Fruit fly (Drosophila melanogaster) whole organism, embryonic: ENCODE measurements around the gene CG42579.

Experiments used
- B-H2 ChIP-seq: fragments of 200-800 bp; sonication (Bioruptor generic); optimal IDR thresholded peaks from 2 replicates; lab custom pipeline; 2018; ENCODE audit warnings: missing biosample characterization, mild to moderate bottlenecking, missing genetic modification characterization
- Bteb2 ChIP-seq: fragments of 200-800 bp; sonication (Bioruptor generic); optimal IDR thresholded peaks from 2 replicates; lab custom pipeline; 2016; ENCODE audit warnings: missing biosample characterization, missing genetic modification characterization
- C15 ChIP-seq: fragments of 200-800 bp; sonication (Bioruptor generic); IDR thresholded peaks from 3 replicates; pipeline ENCODE4 v1.3.6; 2022; ENCODE audit warnings: missing biosample characterization, missing genetic modification characterization
- CG12299 ChIP-seq: fragments of 200-800 bp; sonication (Bioruptor generic); optimal IDR thresholded peaks from 2 replicates; lab custom pipeline; 2018; ENCODE audit warnings: missing biosample characterization, mild to moderate bottlenecking, missing genetic modification characterization
- CG1233 ChIP-seq: fragments of 200-800 bp; sonication (Bioruptor generic); optimal IDR thresholded peaks from 4 replicates; lab custom pipeline; 2018; ENCODE audit warnings: missing biosample characterization, mild to moderate bottlenecking, missing genetic modification characterization
- CG13624 ChIP-seq: fragments of 200-800 bp; sonication (Bioruptor generic); optimal IDR thresholded peaks from 2 replicates; lab custom pipeline; 2016; ENCODE audit warnings: missing biosample characterization, missing genetic modification characterization
- CG14860 ChIP-seq: fragments of 200-800 bp; sonication (Bioruptor generic); IDR thresholded peaks from 3 replicates; pipeline ENCODE4 v1.3.6; 2022; ENCODE audit warnings: missing biosample characterization, missing genetic modification characterization; ENCODE audit not compliant: partially characterized antibody
- CG1602 ChIP-seq: fragments of 200-800 bp; sonication (Bioruptor generic); optimal IDR thresholded peaks from 3 replicates; lab custom pipeline; 2016; ENCODE audit warnings: missing biosample characterization, missing genetic modification characterization
- CG17186 ChIP-seq: fragments of 200-800 bp; sonication (Bioruptor generic); optimal IDR thresholded peaks from 3 replicates; lab custom pipeline; 2017; ENCODE audit warnings: missing biosample characterization, missing genetic modification reagents, missing genetic modification characterization
- CG17385 ChIP-seq: fragments of 200-800 bp; sonication (Bioruptor generic); optimal IDR thresholded peaks from 3 replicates; lab custom pipeline; 2018; ENCODE audit warnings: missing biosample characterization, mild to moderate bottlenecking, missing genetic modification characterization
- CG32772 ChIP-seq: fragments of 200-800 bp; sonication (Bioruptor generic); IDR thresholded peaks from 2 replicates; pipeline ENCODE4 v1.3.6; 2022; ENCODE audit warnings: missing biosample characterization, missing genetic modification characterization
- CG34422 ChIP-seq: fragments of 200-800 bp; sonication (Bioruptor generic); IDR thresholded peaks from 3 replicates; pipeline ENCODE4 v1.3.6; 2022; ENCODE audit warnings: missing biosample characterization, missing genetic modification characterization
- CG3838 ChIP-seq: fragments of 200-800 bp; sonication (Bioruptor generic); optimal IDR thresholded peaks from 3 replicates; lab custom pipeline; 2016; ENCODE audit warnings: missing biosample characterization, missing genetic modification characterization
- CG6683 ChIP-seq: fragments of 200-800 bp; sonication (Bioruptor generic); optimal IDR thresholded peaks from 2 replicates; lab custom pipeline; 2017; ENCODE audit warnings: missing biosample characterization, mild to moderate bottlenecking, missing genetic modification characterization, missing genetic modification reagents
- CG7745 ChIP-seq: fragments of 200-800 bp; sonication (Bioruptor generic); optimal IDR thresholded peaks from 2 replicates; lab custom pipeline; 2018; ENCODE audit warnings: missing biosample characterization, mild to moderate bottlenecking, missing genetic modification characterization, moderate library complexity
- CG8089 ChIP-seq: fragments of 200-800 bp; sonication (Bioruptor generic); optimal IDR thresholded peaks from 3 replicates; lab custom pipeline; 2016; ENCODE audit warnings: missing biosample characterization, missing genetic modification characterization
- CG8388 ChIP-seq: fragments of 200-800 bp; sonication (Bioruptor generic); optimal IDR thresholded peaks from 2 replicates; lab custom pipeline; 2019; ENCODE audit warnings: missing biosample characterization, mild to moderate bottlenecking, missing genetic modification characterization, moderate library complexity
- CG9876 ChIP-seq: fragments of 200-800 bp; sonication (Bioruptor generic); optimal IDR thresholded peaks from 2 replicates; lab custom pipeline; 2016; ENCODE audit warnings: missing biosample characterization, missing genetic modification characterization
- CoRest ChIP-seq: fragments of 200-800 bp; sonication (Bioruptor generic); optimal IDR thresholded peaks from 3 replicates; lab custom pipeline; 2018; ENCODE audit warnings: missing biosample characterization, mild to moderate bottlenecking, missing genetic modification characterization, moderate library complexity
- Doc3 ChIP-seq: fragments of 200-800 bp; sonication (Bioruptor generic); IDR thresholded peaks from 3 replicates; pipeline ENCODE4 v1.3.6; 2022; ENCODE audit warnings: missing biosample characterization, missing genetic modification characterization; ENCODE audit not compliant: partially characterized antibody
- Dp ChIP-seq: fragments of 200-800 bp; sonication (Bioruptor generic); optimal IDR thresholded peaks from 2 replicates; lab custom pipeline; 2018; ENCODE audit warnings: missing biosample characterization, mild to moderate bottlenecking, missing genetic modification characterization, moderate library complexity
- E2f1 ChIP-seq: fragments of 200-800 bp; sonication (Bioruptor generic); IDR thresholded peaks from 2 replicates; pipeline ENCODE4 v1.3.6; 2022; ENCODE audit warnings: missing biosample characterization, missing genetic modification characterization
- ERR ChIP-seq: fragments of 200-800 bp; sonication (Bioruptor generic); optimal IDR thresholded peaks from 2 replicates; lab custom pipeline; 2016; ENCODE audit warnings: missing biosample characterization, missing genetic modification characterization
- Ets97D ChIP-seq: fragments of 200-800 bp; sonication (Bioruptor generic); optimal IDR thresholded peaks from 3 replicates; lab custom pipeline; 2016; ENCODE audit warnings: missing biosample characterization, missing genetic modification characterization
- HHEX ChIP-seq: fragments of 200-800 bp; sonication (Bioruptor generic); optimal IDR thresholded peaks from 3 replicates; lab custom pipeline; 2017; ENCODE audit warnings: missing biosample characterization, mild to moderate bottlenecking, missing genetic modification characterization, missing genetic modification reagents
- HmgD ChIP-seq: fragments of 200-800 bp; sonication (Bioruptor generic); optimal IDR thresholded peaks from 3 replicates; lab custom pipeline; 2016; ENCODE audit warnings: missing biosample characterization, missing genetic modification characterization
- Hr3 ChIP-seq: fragments of 200-800 bp; sonication (Bioruptor generic); optimal IDR thresholded peaks from 3 replicates; lab custom pipeline; 2016; ENCODE audit warnings: missing biosample characterization, missing genetic modification characterization
- Med ChIP-seq: fragments of 200-800 bp; sonication (Bioruptor generic); peaks from one replicate; lab custom pipeline; 2016; ENCODE audit warnings: missing biosample characterization, missing genetic modification characterization, mild to moderate bottlenecking, inconsistent platforms, moderate library complexity
- Neu2 ChIP-seq: fragments of 200-800 bp; sonication (Bioruptor generic); optimal IDR thresholded peaks from 3 replicates; lab custom pipeline; 2016; ENCODE audit warnings: missing biosample characterization, missing genetic modification characterization, borderline replicate concordance
- Nf-YC ChIP-seq: fragments of 200-800 bp; optimal IDR thresholded peaks from 3 replicates; lab custom pipeline; 2019; ENCODE audit warnings: missing biosample characterization, mild to moderate bottlenecking, missing genetic modification characterization, moderate library complexity
- PHDP ChIP-seq: fragments of 200-800 bp; sonication (Bioruptor generic); optimal IDR thresholded peaks from 3 replicates; lab custom pipeline; 2018; ENCODE audit warnings: missing biosample characterization, mild to moderate bottlenecking, missing genetic modification characterization, moderate library complexity
- Sin3A ChIP-seq: fragments of >200 bp; optimal IDR thresholded peaks from 2 replicates; lab custom pipeline; 2018
- ab ChIP-seq: fragments of 200-800 bp; sonication (Bioruptor generic); optimal IDR thresholded peaks from 2 replicates; lab custom pipeline; 2016; ENCODE audit warnings: missing biosample characterization, missing genetic modification characterization
- bowl ChIP-seq: fragments of 200-800 bp; sonication (Bioruptor generic); IDR thresholded peaks from 2 replicates; pipeline ENCODE4 v1.3.6; 2022; ENCODE audit warnings: missing biosample characterization, missing genetic modification characterization
- bsh ChIP-seq, 2 experiments: fragments of 200-800 bp; sonication (Bioruptor generic); optimal IDR thresholded peaks; 2 replicates each; lab custom pipeline; 2017 to 2018; ENCODE audit warnings: mild to moderate bottlenecking in 2 of 2, missing biosample characterization in 2 of 2, missing genetic modification characterization in 2 of 2, moderate library complexity in 1 of 2
- cg ChIP-seq: fragments of 200-800 bp; sonication (Bioruptor generic); optimal IDR thresholded peaks from 3 replicates; lab custom pipeline; 2019; ENCODE audit warnings: missing biosample characterization, mild to moderate bottlenecking, missing genetic modification characterization, moderate library complexity
- chn ChIP-seq: fragments of 200-800 bp; sonication (Bioruptor generic); optimal IDR thresholded peaks from 2 replicates; lab custom pipeline; 2016; ENCODE audit warnings: missing biosample characterization, missing genetic modification characterization
- cwo ChIP-seq: fragments of 200-800 bp; sonication (Bioruptor generic); optimal IDR thresholded peaks from 3 replicates; lab custom pipeline; 2017; ENCODE audit warnings: missing biosample characterization, missing genetic modification characterization, mild to moderate bottlenecking, moderate library complexity, missing genetic modification reagents
- ewg ChIP-seq: fragments of 200-800 bp; sonication (Bioruptor generic); optimal IDR thresholded peaks from 3 replicates; lab custom pipeline; 2017; ENCODE audit warnings: mild to moderate bottlenecking, missing biosample characterization, missing genetic modification reagents, missing genetic modification characterization
- fd102C ChIP-seq: fragments of 200-800 bp; sonication (Bioruptor generic); optimal IDR thresholded peaks from 2 replicates; lab custom pipeline; 2018; ENCODE audit warnings: missing biosample characterization, mild to moderate bottlenecking, missing genetic modification characterization, moderate library complexity
- fd96Cb ChIP-seq: fragments of 200-800 bp; sonication (Bioruptor generic); optimal IDR thresholded peaks from 2 replicates; lab custom pipeline; 2018; ENCODE audit warnings: missing biosample characterization, mild to moderate bottlenecking, missing genetic modification characterization, moderate library complexity
- gro ChIP-seq: fragments of 200-800 bp; sonication (Bioruptor generic); optimal IDR thresholded peaks from 2 replicates; lab custom pipeline; 2016; ENCODE audit warnings: missing biosample characterization, missing genetic modification characterization
- gsb-n ChIP-seq: fragments of 200-800 bp; sonication (Bioruptor generic); optimal IDR thresholded peaks from 3 replicates; lab custom pipeline; 2018; ENCODE audit warnings: missing biosample characterization, mild to moderate bottlenecking, missing genetic modification characterization
- lmd ChIP-seq: fragments of 200-800 bp; sonication (Bioruptor generic); IDR thresholded peaks from 2 replicates; pipeline ENCODE4 v1.3.6; 2022; ENCODE audit warnings: missing biosample characterization, missing genetic modification characterization
- onecut ChIP-seq: fragments of 200-800 bp; sonication (Bioruptor generic); IDR thresholded peaks from 2 replicates; pipeline ENCODE4 v1.3.6; 2022; ENCODE audit warnings: missing biosample characterization, missing genetic modification characterization
- otp ChIP-seq: fragments of 200-800 bp; sonication (Bioruptor generic); IDR thresholded peaks from 3 replicates; pipeline ENCODE4, ENCODE4 v1.3.6; 2022; ENCODE audit warnings: missing biosample characterization, missing genetic modification characterization
- phol ChIP-seq: fragments of 200-800 bp; sonication (Bioruptor generic); optimal IDR thresholded peaks from 3 replicates; lab custom pipeline; 2018; ENCODE audit warnings: missing biosample characterization, mild to moderate bottlenecking, missing genetic modification characterization, moderate library complexity
- scrt ChIP-seq: fragments of 200-800 bp; sonication (Bioruptor generic); optimal IDR thresholded peaks from 2 replicates; lab custom pipeline; 2018; ENCODE audit warnings: missing biosample characterization, mild to moderate bottlenecking, missing genetic modification characterization, moderate library complexity
- so ChIP-seq: fragments of 200-800 bp; sonication (Bioruptor generic); IDR thresholded peaks from 3 replicates; pipeline ENCODE4 v1.3.6; 2022; ENCODE audit warnings: missing biosample characterization, missing genetic modification characterization
- tup ChIP-seq: fragments of 200-800 bp; sonication (Bioruptor generic); optimal IDR thresholded peaks from 2 replicates; lab custom pipeline; 2016; ENCODE audit warnings: missing biosample characterization, mild to moderate bottlenecking, missing genetic modification characterization, moderate library complexity
- zfh2 ChIP-seq: fragments of 200-800 bp; sonication (Bioruptor generic); optimal IDR thresholded peaks from 2 replicates; lab custom pipeline; 2016; ENCODE audit warnings: missing biosample characterization, missing genetic modification characterization

The CG42579 gene

dm6 chrX:20480382-20480781, 47.0 kb upstream of the CG42579 start (continued):
- TF ChIP-seq CG32772 (GFP tag; lab: Robert Waterston, UW) (0 out of 2 replicates have a peak, but pooled peaks have one; percentile 33), CG9876 (peak; percentile 45), Doc3 (GFP tag; lab: Robert Waterston, UW) (no peak), cg (no peak), Sin3A (lab: Kevin White, UChicago) (no peak), HHEX (GFP tag; lab: Kevin White, UChicago) (peak; percentile 55), CG13624 (GFP tag; lab: Kevin White, UChicago) (peak; percentile 70), Hr3 (GFP tag; lab: Kevin White, UChicago) (peak; percentile 63), cwo (GFP tag; lab: Kevin White, UChicago) (peak; percentile 62), ewg (GFP tag; lab: Kevin White, UChicago) (peak; percentile 48), otp (GFP tag; lab: Robert Waterston, UW) (peak; percentile 73), ERR (GFP tag; lab: Kevin White, UChicago) (peak; percentile 59), CG14860 (GFP tag; lab: Robert Waterston, UW) (no peak), CG17385 (GFP tag; lab: Kevin White, UChicago) (peak; percentile 64), CoRest (no peak), HmgD (GFP tag; lab: Kevin White, UChicago) (peak; percentile 49), bowl (peak; percentile 68; the same call in 1 of the 2 replicates), CG6683 (GFP tag; lab: Kevin White, UChicago) (no peak), B-H2 (GFP tag; lab: Kevin White, UChicago) (no peak), Med (GFP tag; lab: Kevin White, UChicago) (peak; percentile 97), Neu2 (GFP tag; lab: Kevin White, UChicago) (no peak), so (GFP tag; lab: Robert Waterston, UW) (peak; percentile 80), C15 (GFP tag; lab: Robert Waterston, UW) (no peak), fd102C (peak; percentile 22), CG1602 (peak; percentile 70), zfh2 (GFP tag; lab: Kevin White, UChicago) (peak; percentile 77), CG17186 (GFP tag; lab: Kevin White, UChicago) (no peak), E2f1 (GFP tag; lab: Robert Waterston, UW) (peak; percentile 65), gro (peak; percentile 71), onecut (GFP tag; lab: Robert Waterston, UW) (peak; percentile 42; the same call in 1 of the 2 replicates), Dp (GFP tag; lab: Kevin White, UChicago) (no peak), ab (GFP tag; lab: Kevin White, UChicago) (peak; percentile 9), tup (peak; percentile 7), CG34422 (peak; percentile 81), CG3838 (GFP tag; lab: Kevin White, UChicago) (no peak), CG7745 (tag; lab: Kevin White, UChicago) (no peak), CG1233 (GFP tag; lab: Kevin White, UChicago) (peak; percentile 41), gsb-n (no peak), Bteb2 (peak; percentile 64), CG8388 (GFP tag; lab: Kevin White, UChicago) (peak; percentile 73), scrt (GFP tag; lab: Kevin White, UChicago) (no peak), phol (tag; lab: Kevin White, UChicago) (peak; percentile 65), PHDP (tag; lab: Kevin White, UChicago) (no peak), chn (peak; percentile 76), fd96Cb (tag; lab: Kevin White, UChicago) (peak; percentile 74), CG8089 (GFP tag; lab: Kevin White, UChicago) (peak; percentile 48), Nf-YC (tag; lab: Kevin White, UChicago) (no peak), lmd (GFP tag; lab: Robert Waterston, UW) (peak; percentile 67), CG12299 (no peak), Ets97D (GFP tag; lab: Kevin White, UChicago) (peak; percentile 45), bsh (GFP tag; optimal IDR thresholded peaks at IDR 0.05; lab: Kevin White, UChicago) (peak; percentile 48 to 84)
